Fruit fly (Drosophila melanogaster) whole organism, embryonic: ENCODE data around the gene CG4982.

Source experiments
- CG1603 ChIP-seq: fragments of 200-800 bp; sonication (Bioruptor generic); optimal IDR thresholded peaks from 2 replicates; lab custom pipeline; 2019; ENCODE audit warnings: missing biosample characterization, mild to moderate bottlenecking, missing genetic modification characterization, moderate library complexity
- CG16813 ChIP-seq: fragments of 200-800 bp; sonication (Bioruptor generic); IDR thresholded peaks from 3 replicates; pipeline ENCODE4 v1.3.6; 2022; ENCODE audit warnings: missing biosample characterization, missing genetic modification characterization; ENCODE audit not compliant: partially characterized antibody
- Ets97D ChIP-seq: fragments of 200-800 bp; sonication (Bioruptor generic); optimal IDR thresholded peaks from 3 replicates; lab custom pipeline; 2016; ENCODE audit warnings: missing biosample characterization, missing genetic modification characterization
- Hmr ChIP-seq: fragments of 200-800 bp; sonication (Bioruptor generic); optimal IDR thresholded peaks from 3 replicates; lab custom pipeline; 2017; ENCODE audit warnings: mild to moderate bottlenecking, missing biosample characterization, missing genetic modification reagents, missing genetic modification characterization
- slbo ChIP-seq: fragments of 200-800 bp; sonication (Bioruptor generic); IDR thresholded peaks from 2 replicates; pipeline ENCODE4 v1.3.6; 2022; ENCODE audit warnings: missing biosample characterization, missing genetic modification characterization
- zf30C ChIP-seq: fragments of 200-800 bp; sonication (Bioruptor generic); optimal IDR thresholded peaks from 3 replicates; lab custom pipeline; 2018; ENCODE audit warnings: missing biosample characterization, mild to moderate bottlenecking, missing genetic modification characterization

dm6 chr3L:16323372-16323771 lies 22.1 kb downstream of the CG4982 start, which contains the start of gene CG13059:
- no peak for TF ChIP-seq Hmr
- TF ChIP-seq CG16813 (GFP tag; lab: Robert Waterston, UW): no peak
- no peak for TF ChIP-seq zf30C (GFP tag; lab: Kevin White, UChicago)
- TF ChIP-seq slbo: no peak
- no peak for TF ChIP-seq CG1603 (tag; lab: Kevin White, UChicago)
- TF ChIP-seq Ets97D (GFP tag; lab: Kevin White, UChicago): no peak
